Worm (Caenorhabditis elegans) whole organism, L2 larva: ENCODE results near the gene ceh-16.

ENCODE experiments used
- C34F6.9 ChIP-seq: fragments of 150-350 bp; optimal IDR thresholded peaks from 2 replicates; lab custom pipeline; 2014; ENCODE audit warnings: missing biosample characterization, missing genetic modification characterization
- F13H6.1 ChIP-seq: sonication (generic microtip); optimal IDR thresholded peaks from 2 replicates; lab custom pipeline; 2016; ENCODE audit warnings: missing genetic modification characterization, missing compliant biosample characterization
- R02D3.7 ChIP-seq: fragments of 150-350 bp; optimal IDR thresholded peaks from 2 replicates; lab custom pipeline; 2014; ENCODE audit warnings: missing biosample characterization, missing genetic modification characterization
- Y55F3AM.14 ChIP-seq: fragments of 200-800 bp; sonication (Bioruptor generic); optimal IDR thresholded peaks from 2 replicates; lab custom pipeline; 2018; ENCODE audit warnings: mild to moderate bottlenecking, missing genetic modification characterization, missing compliant biosample characterization
- ZK546.5 ChIP-seq: sonication (generic microtip); optimal IDR thresholded peaks from 2 replicates; lab custom pipeline; 2017; ENCODE audit warnings: missing biosample characterization, missing genetic modification characterization
- alr-1 ChIP-seq: fragments of 150-350 bp; optimal IDR thresholded peaks from 2 replicates; lab custom pipeline; 2014; ENCODE audit warnings: missing biosample characterization, missing genetic modification characterization
- aly-2 ChIP-seq: fragments of 150-350 bp; optimal IDR thresholded peaks from 2 replicates; lab custom pipeline; 2014; ENCODE audit warnings: missing biosample characterization, missing genetic modification characterization
- ama-1 ChIP-seq: fragments of 150-350 bp; optimal IDR thresholded peaks from 2 replicates; lab custom pipeline; 2018; ENCODE audit warnings: inconsistent platforms
- blmp-1 ChIP-seq: sonication (generic microtip); optimal IDR thresholded peaks from 2 replicates; lab custom pipeline; 2017; ENCODE audit warnings: missing genetic modification characterization, mild to moderate bottlenecking, missing compliant biosample characterization, antibody characterized with exemption, moderate library complexity; ENCODE audit not compliant: insufficient read depth
- ceh-16 ChIP-seq: fragments of 150-350 bp; optimal IDR thresholded peaks from 2 replicates; lab custom pipeline; 2014; ENCODE audit warnings: missing biosample characterization, missing genetic modification characterization
- ceh-82 ChIP-seq: fragments of 150-350 bp; optimal IDR thresholded peaks from 2 replicates; lab custom pipeline; 2014; ENCODE audit warnings: missing biosample characterization, missing genetic modification characterization
- crh-2 ChIP-seq: sonication (generic microtip); optimal IDR thresholded peaks from 2 replicates; lab custom pipeline; 2017; ENCODE audit warnings: missing biosample characterization, missing genetic modification characterization
- egl-27 ChIP-seq: sonication (generic microtip); optimal IDR thresholded peaks from 3 replicates; lab custom pipeline; 2017; ENCODE audit warnings: missing biosample characterization, missing genetic modification reagents, missing genetic modification characterization
- elt-1 ChIP-seq: fragments of 150-350 bp; optimal IDR thresholded peaks from 2 replicates; lab custom pipeline; 2014; ENCODE audit warnings: missing biosample characterization, missing genetic modification characterization
- elt-3 ChIP-seq: sonication (generic microtip); optimal IDR thresholded peaks from 2 replicates; lab custom pipeline; 2017; ENCODE audit warnings: missing biosample characterization, missing genetic modification characterization
- gmeb-1 ChIP-seq: fragments of 150-350 bp; optimal IDR thresholded peaks from 2 replicates; lab custom pipeline; 2014; ENCODE audit warnings: missing biosample characterization, missing genetic modification characterization
- lin-11 ChIP-seq: fragments of 150-350 bp; sonication (generic microtip); optimal IDR thresholded peaks from 2 replicates; lab custom pipeline; 2014; ENCODE audit warnings: missing biosample characterization, missing genetic modification characterization, inconsistent platforms, mixed read lengths
- lin-13 ChIP-seq: fragments of 150-350 bp; optimal IDR thresholded peaks from 2 replicates; lab custom pipeline; 2014; ENCODE audit warnings: missing biosample characterization, missing genetic modification reagents, missing genetic modification characterization
- lin-39 ChIP-seq: fragments of 150-350 bp; optimal IDR thresholded peaks from 2 replicates; lab custom pipeline; 2014; ENCODE audit warnings: missing biosample characterization, missing genetic modification reagents, missing genetic modification characterization
- lsy-2 ChIP-seq, 2 experiments: fragments of 150-350 bp in 1 of 2; sonication (generic microtip) in 1 of 2; optimal IDR thresholded peaks; 2 replicates each; lab custom pipeline; 2014 to 2017; ENCODE audit warnings: missing biosample characterization in 2 of 2, missing genetic modification characterization in 2 of 2
- mab-5 ChIP-seq: fragments of 150-350 bp; optimal IDR thresholded peaks from 2 replicates; lab custom pipeline; 2014; ENCODE audit warnings: missing biosample characterization, missing genetic modification characterization
- mbf-1 ChIP-seq: sonication (generic microtip); optimal IDR thresholded peaks from 2 replicates; lab custom pipeline; 2017; ENCODE audit warnings: missing biosample characterization, missing genetic modification characterization
- mdl-1 ChIP-seq, 2 experiments: fragments of 150-350 bp in 1 of 2; sonication (generic microtip) in 1 of 2; optimal IDR thresholded peaks; 2 replicates each; lab custom pipeline; 2017; ENCODE audit warnings: missing biosample characterization in 2 of 2, missing genetic modification characterization in 2 of 2
- nhr-10 ChIP-seq: sonication (generic microtip); optimal IDR thresholded peaks from 2 replicates; lab custom pipeline; 2017; ENCODE audit warnings: missing biosample characterization, missing genetic modification characterization
- nhr-11 ChIP-seq: fragments of 150-350 bp; optimal IDR thresholded peaks from 2 replicates; lab custom pipeline; 2014; ENCODE audit warnings: missing biosample characterization, missing genetic modification characterization
- nhr-129 ChIP-seq: fragments of 150-350 bp; optimal IDR thresholded peaks from 2 replicates; lab custom pipeline; 2014; ENCODE audit warnings: missing biosample characterization, missing genetic modification characterization
- nhr-21 ChIP-seq: fragments of 150-350 bp; optimal IDR thresholded peaks from 2 replicates; lab custom pipeline; 2014; ENCODE audit warnings: missing biosample characterization, missing genetic modification characterization
- nhr-23 ChIP-seq: fragments of 150-350 bp; optimal IDR thresholded peaks from 2 replicates; lab custom pipeline; 2014; ENCODE audit warnings: missing biosample characterization, missing genetic modification reagents, missing genetic modification characterization
- nhr-237 ChIP-seq: fragments of 150-350 bp; optimal IDR thresholded peaks from 2 replicates; lab custom pipeline; 2014; ENCODE audit warnings: missing biosample characterization, missing genetic modification characterization
- nhr-25 ChIP-seq: fragments of 150-350 bp; sonication (generic microtip); optimal IDR thresholded peaks from 3 replicates; lab custom pipeline; 2014; ENCODE audit warnings: missing biosample characterization, missing genetic modification characterization
- nhr-6 ChIP-seq: fragments of 150-350 bp; optimal IDR thresholded peaks from 2 replicates; lab custom pipeline; 2014; ENCODE audit warnings: missing biosample characterization, missing genetic modification characterization
- peb-1 ChIP-seq: fragments of 150-350 bp; optimal IDR thresholded peaks from 2 replicates; lab custom pipeline; 2014; ENCODE audit warnings: missing biosample characterization, missing genetic modification characterization
- sem-4 ChIP-seq: fragments of 150-350 bp; optimal IDR thresholded peaks from 2 replicates; lab custom pipeline; 2014; ENCODE audit warnings: missing biosample characterization, missing genetic modification reagents, missing genetic modification characterization
- skn-1 ChIP-seq: sonication (generic microtip); optimal IDR thresholded peaks from 2 replicates; lab custom pipeline; 2017; ENCODE audit warnings: missing biosample characterization, missing genetic modification characterization
- sma-3 ChIP-seq: sonication (generic microtip); optimal IDR thresholded peaks from 2 replicates; lab custom pipeline; 2016; ENCODE audit warnings: missing genetic modification reagents, missing genetic modification characterization, missing compliant biosample characterization
- snpc-4 ChIP-seq: fragments of 150-350 bp; optimal IDR thresholded peaks from 2 replicates; lab custom pipeline; 2014; ENCODE audit warnings: missing biosample characterization, missing genetic modification characterization
- unc-39 ChIP-seq: fragments of 150-350 bp; optimal IDR thresholded peaks from 2 replicates; lab custom pipeline; 2014; ENCODE audit warnings: missing biosample characterization, missing genetic modification characterization
- unc-55 ChIP-seq: fragments of 150-350 bp; sonication (generic microtip); optimal IDR thresholded peaks from 3 replicates; lab custom pipeline; 2014; ENCODE audit warnings: missing biosample characterization, missing genetic modification reagents, missing genetic modification characterization
- unc-62 ChIP-seq: fragments of 150-350 bp; optimal IDR thresholded peaks from 2 replicates; lab custom pipeline; 2014; ENCODE audit warnings: missing biosample characterization, missing genetic modification reagents, missing genetic modification characterization
- zag-1 ChIP-seq: fragments of 150-350 bp; optimal IDR thresholded peaks from 2 replicates; lab custom pipeline; 2014; ENCODE audit warnings: missing biosample characterization, missing genetic modification characterization
- ztf-11 ChIP-seq: sonication (generic microtip); optimal IDR thresholded peaks from 2 replicates; lab custom pipeline; 2017; ENCODE audit warnings: missing biosample characterization, missing genetic modification characterization
- ztf-4 ChIP-seq: fragments of 150-350 bp; optimal IDR thresholded peaks from 2 replicates; lab custom pipeline; 2014; ENCODE audit warnings: missing biosample characterization, missing genetic modification characterization

The ceh-16 gene

ce11 chrIII:8620259-8620658 lies 2.3 kb upstream of the ceh-16 start:
- TF ChIP-seq egl-27 (no peak), sem-4 (tag; lab: Kevin White, UChicago) (no peak), ceh-82 (tag; lab: Kevin White, UChicago) (no peak), elt-1 (tag; lab: Kevin White, UChicago) (no peak), zag-1 (tag; lab: Kevin White, UChicago) (no peak), nhr-21 (tag; lab: Kevin White, UChicago) (no peak), gmeb-1 (tag; lab: Kevin White, UChicago) (no peak), Y55F3AM.14 (GFP tag; lab: Kevin White, UChicago) (no peak), unc-62 (GFP tag; lab: Kevin White, UChicago) (no peak), nhr-23 (no peak), alr-1 (no peak), skn-1 (tag; lab: Kevin White, UChicago) (no peak)

DNA sequence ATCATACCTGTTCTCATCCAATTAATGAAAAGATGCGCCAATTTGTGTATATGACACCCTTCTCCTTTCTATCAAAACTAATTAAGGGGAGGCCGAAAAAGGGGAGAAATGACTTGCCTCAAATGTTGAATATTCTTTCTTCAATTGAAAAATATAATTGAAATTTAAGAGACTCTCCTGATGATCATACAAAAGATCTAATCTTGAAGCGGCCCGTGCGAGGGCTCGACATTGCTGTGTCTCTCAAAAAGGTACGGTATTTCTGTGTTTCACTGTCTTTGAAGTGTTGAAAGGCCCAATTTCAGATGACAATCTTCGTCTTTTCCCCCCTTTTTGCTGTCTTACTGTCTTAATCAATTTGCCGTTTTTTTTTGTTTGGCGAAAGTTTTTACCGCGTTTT lies 1.5 kb upstream of the ceh-16 start:
- TF ChIP-seq nhr-25 (tag; lab: Kevin White, UChicago) (peak; percentile 58), mab-5 (tag; lab: Kevin White, UChicago) (no peak), lsy-2 (tag; optimal IDR thresholded peaks at IDR 0.05; lab: Kevin White, UChicago) (peak in 1 of 2 experiments; percentile 14), ceh-82 (tag; lab: Kevin White, UChicago) (no peak), unc-55 (GFP tag; lab: Kevin White, UChicago) (no peak)

DNA sequence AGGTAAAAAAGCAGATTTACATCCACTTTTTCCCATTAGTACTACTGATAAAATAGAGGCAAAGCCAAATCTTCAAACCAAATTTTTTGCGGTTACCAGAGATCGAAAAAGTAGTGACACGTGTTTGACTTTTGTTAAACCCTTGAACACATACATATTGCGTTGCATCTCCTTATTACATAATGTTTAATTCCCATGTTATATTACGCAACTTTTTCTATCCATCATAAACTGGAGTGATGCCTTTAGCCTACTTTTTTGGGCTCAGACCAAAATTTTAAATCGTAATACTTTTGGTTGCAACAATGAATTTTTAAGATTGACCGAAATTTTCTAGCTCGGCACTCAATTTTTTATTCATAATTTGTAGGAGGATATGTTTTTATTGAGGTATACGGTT lies 553 bp upstream of the ceh-16 start:
- TF ChIP-seq ztf-11 (tag; lab: Kevin White, UChicago) (no peak), nhr-11 (tag; lab: Kevin White, UChicago) (no peak), nhr-237 (no peak), nhr-23 (no peak), ama-1 (lab: Kevin White, UChicago) (no peak)
- TF ChIP-seq, all 48 proteins: peak for 0

- TF ChIP-seq lsy-2 (tag; optimal IDR thresholded peaks at IDR 0.05; lab: Kevin White, UChicago) (no peak), elt-1 (tag; lab: Kevin White, UChicago) (no peak), unc-55 (GFP tag; lab: Kevin White, UChicago) (no peak), sem-4 (tag; lab: Kevin White, UChicago) (no peak)
- TF ChIP-seq, all 48 proteins: peak for 0
These were observed 2.6 kb downstream of the ceh-16 start for ce11 chrIII:8625125-8625524.

ce11 chrIII:8628405-8628982 lies 6.0 kb downstream of the ceh-16 start, which contains the start of the genes polk-1 and gpr-1:
TSS of gene polk-1 (minus strand) at chrIII:8628590.
TSS of gene gpr-1 (plus strand) at chrIII:8628932.
- TF ChIP-seq unc-39 (tag; lab: Kevin White, UChicago), result no peak
- no peak for TF ChIP-seq egl-27
- no peak for TF ChIP-seq elt-3 (tag; lab: Kevin White, UChicago)
- TF ChIP-seq snpc-4 (tag; lab: Kevin White, UChicago), result no peak
- TF ChIP-seq crh-2 (tag; lab: Kevin White, UChicago), result no peak
- no peak for TF ChIP-seq aly-2 (tag; lab: Kevin White, UChicago)
- TF ChIP-seq lin-11, result no peak
- TF ChIP-seq mdl-1 (tag; optimal IDR thresholded peaks at IDR 0.05; lab: Kevin White, UChicago), result no peak
- no peak for TF ChIP-seq nhr-10
- TF ChIP-seq ceh-82 (tag; lab: Kevin White, UChicago), result no peak
- no peak for TF ChIP-seq ZK546.5 (tag; lab: Kevin White, UChicago)
- TF ChIP-seq ztf-4 (tag; lab: Kevin White, UChicago), result no peak
- TF ChIP-seq peb-1, result no peak
- TF ChIP-seq nhr-23, result no peak
- no peak for TF ChIP-seq elt-1 (tag; lab: Kevin White, UChicago)
- TF ChIP-seq ceh-16 (tag; lab: Kevin White, UChicago), result no peak
- no peak for TF ChIP-seq ztf-11 (tag; lab: Kevin White, UChicago)
- no peak for TF ChIP-seq F13H6.1 (tag; lab: Kevin White, UChicago)
- no peak for TF ChIP-seq alr-1
- TF ChIP-seq lin-39, result no peak
- no peak for TF ChIP-seq nhr-21 (tag; lab: Kevin White, UChicago)
- no peak for TF ChIP-seq R02D3.7 (tag; lab: Kevin White, UChicago)
- no peak for TF ChIP-seq blmp-1 (tag; lab: Kevin White, UChicago)
- TF ChIP-seq C34F6.9, result peak; percentile 27
- TF ChIP-seq sma-3 (GFP tag; lab: Kevin White, UChicago), result no peak
- TF ChIP-seq zag-1 (tag; lab: Kevin White, UChicago), result no peak
- no peak for TF ChIP-seq unc-62 (GFP tag; lab: Kevin White, UChicago)
- no peak for TF ChIP-seq nhr-237
- TF ChIP-seq sem-4 (tag; lab: Kevin White, UChicago), result no peak
- peak; percentile 26 for TF ChIP-seq nhr-129
- TF ChIP-seq ama-1 (lab: Kevin White, UChicago), result no peak
- peak; percentile 67 for TF ChIP-seq gmeb-1 (tag; lab: Kevin White, UChicago)
- no peak for TF ChIP-seq mbf-1 (tag; lab: Kevin White, UChicago)
- no peak for TF ChIP-seq unc-55 (GFP tag; lab: Kevin White, UChicago)
- peak in 1 of 2 experiments; percentile 50 for TF ChIP-seq lsy-2 (tag; optimal IDR thresholded peaks at IDR 0.05; lab: Kevin White, UChicago)
- no peak for TF ChIP-seq nhr-25 (tag; lab: Kevin White, UChicago)
- TF ChIP-seq mab-5 (tag; lab: Kevin White, UChicago), result no peak
- no peak for TF ChIP-seq nhr-11 (tag; lab: Kevin White, UChicago)
- peak; percentile 72 for TF ChIP-seq lin-13 (GFP tag; lab: Kevin White, UChicago)
- no peak for TF ChIP-seq nhr-6
